Worm (Caenorhabditis elegans): ENCODE results near the gene E01G6.1.

The E01G6.1 gene

DNA sequence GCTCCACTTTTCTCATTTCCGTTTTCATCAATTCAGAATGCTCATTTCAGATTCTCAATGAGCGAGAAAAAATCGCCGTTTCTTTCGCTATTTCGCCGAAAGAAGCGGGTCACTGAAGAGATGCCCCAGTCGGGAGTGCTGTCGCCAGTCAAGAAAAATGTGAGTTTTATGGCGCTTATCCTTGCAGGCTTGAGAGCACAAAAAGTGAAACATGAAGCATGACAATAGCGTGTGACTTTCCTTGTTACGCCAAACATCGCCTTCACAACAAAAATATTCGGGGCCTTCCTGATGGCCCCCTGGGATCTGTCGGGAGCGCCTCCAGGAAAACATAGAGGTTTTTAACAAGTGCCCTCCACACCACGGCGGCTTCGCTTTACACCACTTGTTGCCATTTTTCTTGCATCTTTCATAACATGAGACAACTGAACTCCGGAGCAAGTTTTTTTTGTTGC is 4.1 kb upstream of the E01G6.1 start, which contains the start of gene E01G6.2:
Gene E01G6.2 (plus strand): TSS at position 51 of the 455 bp plus-strand sequence.
- TF ChIP-seq lsl-1 (GFP tag; optimal IDR thresholded peaks at IDR 0.05) (no peak), Y53F4B.3 (GFP tag; IDR thresholded peaks at IDR 0.05) (no peak), F49E8.2 (tag; optimal IDR thresholded peaks at IDR 0.05; ENCODE audit: insufficient read depth) (no peak), rpc-1 (optimal IDR thresholded peaks at IDR 0.05) (no peak), rpc-1 (tag; optimal IDR thresholded peaks at IDR 0.05) (no peak), B0035.1 (tag; optimal IDR thresholded peaks at IDR 0.05) (no peak), zfh-2 (GFP tag; conservative IDR thresholded peaks at IDR 0.05) (peak; percentile 50)

- TF ChIP-seq lin-40 (tag; optimal IDR thresholded peaks at IDR 0.05), result no peak
- TF ChIP-seq lir-1 (GFP tag; conservative IDR thresholded peaks at IDR 0.05), result no peak
- TF ChIP-seq Y79H2A.3 (GFP tag; conservative IDR thresholded peaks at IDR 0.05), result no peak
- no peak for TF ChIP-seq hsf-1 (GFP tag; IDR thresholded peaks at IDR 0.05)
- TF ChIP-seq ama-1 (optimal IDR thresholded peaks at IDR 0.05), result no peak
- no peak for TF ChIP-seq ama-1 (GFP tag; optimal IDR thresholded peaks at IDR 0.05)
- no peak for TF ChIP-seq F39B2.1 (GFP tag; IDR thresholded peaks at IDR 0.05)
- no peak for TF ChIP-seq F57A8.1 (GFP tag; optimal IDR thresholded peaks at IDR 0.05)
- no peak for TF ChIP-seq snpc-1.1 (tag; optimal IDR thresholded peaks at IDR 0.05; ENCODE audit: insufficient read depth)
- no peak for TF ChIP-seq ztf-18 (tag; optimal IDR thresholded peaks at IDR 0.05)
- no peak for TF ChIP-seq lsl-1 (GFP tag; optimal IDR thresholded peaks at IDR 0.05)
- TF ChIP-seq tlf-1 (GFP tag; optimal IDR thresholded peaks at IDR 0.05), result no peak
Observed at ce11 chrX:12270841-12271240, 10.2 kb downstream of the E01G6.1 start, which contains the start of gene otpl-8. otpl-8 (minus strand) TSS chrX:12270941.

- TF ChIP-seq ztf-26 (tag; optimal IDR thresholded peaks at IDR 0.05), result no peak
- TF ChIP-seq hmg-1.2 (GFP tag; IDR thresholded peaks at IDR 0.05), result no peak
- TF ChIP-seq repo-1 (tag; optimal IDR thresholded peaks at IDR 0.05), result no peak
- TF ChIP-seq F37B4.10 (GFP tag; IDR thresholded peaks at IDR 0.05), result no peak
- TF ChIP-seq ccch-3 (GFP tag; optimal IDR thresholded peaks at IDR 0.05), result no peak
- no peak for TF ChIP-seq bed-1 (GFP tag; IDR thresholded peaks at IDR 0.05)
- no peak for TF ChIP-seq B0035.1 (tag; optimal IDR thresholded peaks at IDR 0.05)
- no peak for TF ChIP-seq Y53G8AR.9 (GFP tag; conservative IDR thresholded peaks at IDR 0.05)
- TF ChIP-seq hrde-1 (tag; optimal IDR thresholded peaks at IDR 0.05; ENCODE audit: borderline replicate concordance), result no peak
Observed at ce11 chrX:12273870-12274269, 13.2 kb downstream of the E01G6.1 start, which contains the start of gene H19J13.2. H19J13.2 (minus strand) TSS chrX:12273970.

- no peak for TF ChIP-seq ceh-27 (GFP tag; optimal IDR thresholded peaks at IDR 0.05)
- TF ChIP-seq hsf-1 (GFP tag; IDR thresholded peaks at IDR 0.05), result no peak
- TF ChIP-seq akir-1 (GFP tag; optimal IDR thresholded peaks at IDR 0.05), result no peak
- TF ChIP-seq egrh-3 (GFP tag; IDR thresholded peaks at IDR 0.05), result no peak
- TF ChIP-seq xnd-1 (tag; optimal IDR thresholded peaks at IDR 0.05), result no peak
- no peak for TF ChIP-seq B0261.1 (tag; optimal IDR thresholded peaks at IDR 0.05)
- no peak for TF ChIP-seq ztf-3 (GFP tag; optimal IDR thresholded peaks at IDR 0.05)
- no peak for TF ChIP-seq pha-4 (tag; optimal IDR thresholded peaks at IDR 0.05)
- TF ChIP-seq madf-6 (GFP tag; IDR thresholded peaks at IDR 0.05), result no peak
- TF ChIP-seq let-607 (tag; optimal IDR thresholded peaks at IDR 0.05), result no peak
- no peak for TF ChIP-seq efl-1 (GFP tag; optimal IDR thresholded peaks at IDR 0.05)
- no peak for TF ChIP-seq let-526 (GFP tag; IDR thresholded peaks at IDR 0.05)
Observed at ce11 chrX:12275577-12275976, 14.9 kb downstream of the E01G6.1 start, which contains the start of gene C04B4.6. C04B4.6 (minus strand) TSS chrX:12275677.
